Worm (Caenorhabditis elegans): ENCODE data around the gene C26B2.2.

DNA sequence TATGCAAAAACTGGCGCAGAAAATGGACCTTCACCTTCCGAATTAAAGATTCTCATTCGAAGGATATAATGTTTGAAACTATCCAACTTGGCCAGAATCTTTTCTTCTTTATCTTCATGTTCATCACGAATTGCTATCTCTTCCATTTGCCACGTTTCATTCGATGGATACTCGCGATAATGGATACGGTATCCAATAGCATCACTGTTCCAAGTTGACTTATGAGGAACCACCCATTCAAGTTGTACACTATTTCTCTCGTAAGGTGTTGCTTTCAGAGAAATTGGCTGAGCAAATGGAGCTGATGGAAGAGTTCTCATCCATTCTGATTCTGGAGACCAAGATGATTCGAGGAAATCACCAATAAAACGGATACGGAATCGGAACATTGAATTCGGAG is 27.2 kb downstream of the C26B2.2 start:
- TF ChIP-seq lin-13 (GFP tag; optimal IDR thresholded peaks at IDR 0.05) (no peak), unc-62 (GFP tag; optimal IDR thresholded peaks at IDR 0.05) (no peak), nhr-84 (tag; optimal IDR thresholded peaks at IDR 0.05) (no peak), fkh-10 (GFP tag; optimal IDR thresholded peaks at IDR 0.05) (no peak), nhr-85 (tag) (no peak), efl-1 (optimal IDR thresholded peaks at IDR 0.05) (no peak), efl-1 (GFP tag; optimal IDR thresholded peaks at IDR 0.05 in 1 of 2) (peak in 1 of 2 experiments; percentile 51), skn-1 (tag; optimal IDR thresholded peaks at IDR 0.05) (no peak), lin-15B (tag; optimal IDR thresholded peaks at IDR 0.05) (no peak), lin-35 (GFP tag; optimal IDR thresholded peaks at IDR 0.05) (no peak), lir-3 (tag; optimal IDR thresholded peaks at IDR 0.05; ENCODE audit: poor library complexity) (no peak), nhr-11 (tag; optimal IDR thresholded peaks at IDR 0.05) (no peak), tbx-2 (tag; optimal IDR thresholded peaks at IDR 0.05) (no peak)

All from whole organism, L1 larva.